Fruit fly (Drosophila melanogaster): Measurements from ENCODE around the gene CG7739.
A peak's percentile ranks its signal among the peaks of the same experiment; 100 is the strongest.

CG7739 gene

DNA sequence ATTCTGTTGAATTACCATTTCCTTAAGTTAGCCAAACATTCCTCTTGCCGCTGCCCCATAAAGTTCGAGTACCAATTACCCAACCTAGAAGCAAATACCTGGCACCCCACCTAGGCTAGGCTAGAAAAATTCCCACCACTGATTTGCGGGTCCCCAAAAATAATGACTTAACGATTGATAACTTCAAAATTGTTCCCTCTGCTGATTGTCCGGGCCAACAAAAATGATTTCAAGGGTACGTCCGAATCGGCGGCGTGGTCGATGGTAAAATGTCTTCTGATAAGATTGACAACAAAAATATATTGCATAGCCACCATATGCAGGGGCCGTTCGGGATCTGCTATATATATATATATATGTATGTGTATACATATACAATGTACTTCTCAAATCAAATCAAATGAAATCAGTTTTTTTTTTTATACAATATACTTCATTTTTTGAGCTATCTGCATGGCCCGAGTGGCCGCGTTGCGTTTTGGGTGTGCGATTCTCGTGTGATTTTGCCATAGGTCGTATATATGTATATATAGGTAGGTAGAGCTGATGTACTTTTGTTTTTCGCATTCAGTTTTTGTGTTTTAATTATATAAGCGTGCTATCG lies 15.6 kb downstream of the CG7739 start:
- TF ChIP-seq ey (GFP tag; optimal IDR thresholded peaks at IDR 0.05) (no peak), br (GFP tag; optimal IDR thresholded peaks at IDR 0.05) (peak; percentile 38), CrebA (GFP tag; optimal IDR thresholded peaks at IDR 0.05; ENCODE audit: borderline replicate concordance) (peak; percentile 85), GATAd (GFP tag; optimal IDR thresholded peaks at IDR 0.05) (no peak), Jra (GFP tag; optimal IDR thresholded peaks at IDR 0.05) (no peak), brk (GFP tag; optimal IDR thresholded peaks at IDR 0.05) (peak; percentile 59), Rel (GFP tag; optimal IDR thresholded peaks at IDR 0.05) (peak; percentile 52), Rel (tag; optimal IDR thresholded peaks at IDR 0.05) (peak; percentile 95), pan (optimal IDR thresholded peaks at IDR 0.05) (no peak), rgr (GFP tag; optimal IDR thresholded peaks at IDR 0.05) (no peak)

DNA sequence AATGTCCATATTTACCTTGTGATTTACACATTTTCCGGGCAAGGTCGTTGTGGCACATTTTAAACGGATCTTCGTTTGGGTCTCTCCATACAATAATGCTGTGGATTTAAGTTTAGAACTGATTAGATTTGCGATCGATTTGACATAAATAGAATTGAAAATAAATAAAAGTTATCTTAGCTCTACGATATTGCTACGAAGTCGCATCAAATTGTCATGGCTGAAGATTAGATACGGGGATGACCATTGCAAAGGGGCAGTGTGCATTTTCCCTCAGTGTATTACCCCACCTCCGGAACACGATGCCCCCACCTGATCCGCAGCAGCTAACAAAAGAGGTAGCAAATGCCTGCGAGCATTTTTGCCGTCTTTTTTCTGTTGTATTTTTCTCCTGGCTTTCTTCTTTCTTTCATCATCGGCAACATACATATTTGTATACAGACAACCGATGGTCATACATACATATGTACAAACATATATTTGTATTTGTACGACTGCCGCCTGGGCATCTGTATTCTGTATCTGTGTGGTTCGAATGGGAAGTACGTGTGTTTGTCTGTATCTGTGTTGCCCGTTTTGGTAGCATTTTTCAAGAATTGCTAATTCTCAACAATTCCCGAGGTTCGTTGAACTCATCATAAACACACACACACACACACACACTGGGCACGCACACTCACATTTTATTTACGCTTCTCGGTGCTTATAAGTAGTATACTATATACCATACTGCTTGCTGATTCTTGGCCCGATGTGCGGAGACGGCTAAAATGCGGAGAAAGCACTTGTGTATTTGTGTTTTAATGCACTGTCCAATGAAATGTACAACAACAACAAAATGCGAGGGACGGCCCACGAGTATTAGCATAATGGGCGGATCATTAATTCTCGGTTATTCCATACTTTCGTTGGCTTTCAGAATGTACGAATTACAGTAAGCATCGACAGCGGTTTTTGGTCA lies 18.1 kb downstream of the CG7739 start:
- TF ChIP-seq OdsH (GFP tag; optimal IDR thresholded peaks at IDR 0.05), result peak; percentile 12
- TF ChIP-seq Hnf4 (GFP tag; optimal IDR thresholded peaks at IDR 0.05), result peak; percentile 0
- TF ChIP-seq ey (GFP tag; optimal IDR thresholded peaks at IDR 0.05), result peak; percentile 37
- TF ChIP-seq foxo (GFP tag; optimal IDR thresholded peaks at IDR 0.05), result peak in 1 of 2 experiments; percentile 39
- no peak for TF ChIP-seq dmrt93B (GFP tag; optimal IDR thresholded peaks at IDR 0.05)
- no peak for TF ChIP-seq Abd-B (GFP tag; optimal IDR thresholded peaks at IDR 0.05)
- TF ChIP-seq usp (GFP tag; optimal IDR thresholded peaks at IDR 0.05), result no peak
- no peak for TF ChIP-seq sage (GFP tag; optimal IDR thresholded peaks at IDR 0.05)
- TF ChIP-seq pan (optimal IDR thresholded peaks at IDR 0.05), result no peak
- TF ChIP-seq Rel (GFP tag; optimal IDR thresholded peaks at IDR 0.05), result no peak
- TF ChIP-seq Rel (tag; optimal IDR thresholded peaks at IDR 0.05), result peak; percentile 53
- TF ChIP-seq dl (GFP tag; optimal IDR thresholded peaks at IDR 0.05; ENCODE audit: insufficient read depth in 1 of 2, partially characterized antibody in 2 of 2), result no peak
- TF ChIP-seq psq (GFP tag; optimal IDR thresholded peaks at IDR 0.05), result peak; percentile 53
- peak; percentile 35 for TF ChIP-seq HLH106 (tag; optimal IDR thresholded peaks at IDR 0.05)
- TF ChIP-seq woc (GFP tag; optimal IDR thresholded peaks at IDR 0.05), result peak; percentile 39
- TF ChIP-seq Sp1 (GFP tag; optimal IDR thresholded peaks at IDR 0.05), result peak; percentile 16
- peak; percentile 20 for TF ChIP-seq rgr (GFP tag; optimal IDR thresholded peaks at IDR 0.05)
- no peak for TF ChIP-seq lola (GFP tag; optimal IDR thresholded peaks at IDR 0.05)
- no peak for TF ChIP-seq brk (GFP tag; optimal IDR thresholded peaks at IDR 0.05)
- TF ChIP-seq Dif (GFP tag; optimal IDR thresholded peaks at IDR 0.05; ENCODE audit: partially characterized antibody), result no peak
- TF ChIP-seq Mio (GFP tag; optimal IDR thresholded peaks at IDR 0.05), result no peak
- no peak for TF ChIP-seq CG9705 (GFP tag; optimal IDR thresholded peaks at IDR 0.05)
- TF ChIP-seq fru (GFP tag; optimal IDR thresholded peaks at IDR 0.05), result peak; percentile 37
- TF ChIP-seq Myc (optimal IDR thresholded peaks at IDR 0.05), result no peak
- peak; percentile 15 for TF ChIP-seq jim (GFP tag; optimal IDR thresholded peaks at IDR 0.05)
- no peak for TF ChIP-seq h (GFP tag; optimal IDR thresholded peaks at IDR 0.05)
- TF ChIP-seq br (GFP tag; optimal IDR thresholded peaks at IDR 0.05), result peak; percentile 21
- no peak for TF ChIP-seq Hr83 (GFP tag; optimal IDR thresholded peaks at IDR 0.05; ENCODE audit: poor library complexity, severe bottlenecking)

DNA sequence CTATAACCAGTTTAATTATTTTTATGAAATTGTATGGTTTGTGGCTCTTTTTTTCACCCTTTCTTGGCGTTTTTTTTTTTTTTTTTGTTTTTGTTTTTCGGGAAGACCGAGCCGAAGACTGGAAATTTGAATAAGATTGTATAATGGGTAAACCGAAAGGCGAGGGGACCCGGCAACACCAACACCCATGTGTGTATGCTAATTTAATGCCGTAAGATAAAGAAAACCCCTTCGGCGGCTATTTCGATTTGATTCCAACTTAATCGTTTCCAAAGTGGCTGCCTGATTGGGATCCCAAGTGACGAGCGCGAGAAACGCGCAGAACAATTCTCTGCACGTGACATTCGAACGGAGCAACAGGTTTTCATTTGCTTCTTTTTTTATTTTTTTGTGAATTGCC lies 19.4 kb downstream of the CG7739 start:
- TF ChIP-seq foxo (GFP tag; optimal IDR thresholded peaks at IDR 0.05) (no peak), Sp1 (GFP tag; optimal IDR thresholded peaks at IDR 0.05) (no peak), pan (optimal IDR thresholded peaks at IDR 0.05) (no peak), Jra (GFP tag; optimal IDR thresholded peaks at IDR 0.05) (no peak), lola (GFP tag; optimal IDR thresholded peaks at IDR 0.05) (no peak), fru (GFP tag; optimal IDR thresholded peaks at IDR 0.05) (no peak), Abd-B (GFP tag; optimal IDR thresholded peaks at IDR 0.05) (no peak), usp (GFP tag; optimal IDR thresholded peaks at IDR 0.05) (no peak), N (GFP tag; optimal IDR thresholded peaks at IDR 0.05) (no peak), Hr78 (GFP tag; optimal IDR thresholded peaks at IDR 0.05) (no peak), HLH106 (tag; optimal IDR thresholded peaks at IDR 0.05) (no peak), Vsx2 (GFP tag; optimal IDR thresholded peaks at IDR 0.05; ENCODE audit: partially characterized antibody) (no peak), Dif (GFP tag; optimal IDR thresholded peaks at IDR 0.05; ENCODE audit: partially characterized antibody) (no peak), psq (GFP tag; optimal IDR thresholded peaks at IDR 0.05) (no peak), Myc (optimal IDR thresholded peaks at IDR 0.05) (no peak), sage (GFP tag; optimal IDR thresholded peaks at IDR 0.05) (no peak), CG32264 (GFP tag; optimal IDR thresholded peaks at IDR 0.05) (no peak), OdsH (GFP tag; optimal IDR thresholded peaks at IDR 0.05) (no peak)

Measured in whole organism, wandering third instar larva.